Fruit fly (Drosophila melanogaster): ENCODE measurements around the gene Gr22a.

Gene Gr22a

DNA sequence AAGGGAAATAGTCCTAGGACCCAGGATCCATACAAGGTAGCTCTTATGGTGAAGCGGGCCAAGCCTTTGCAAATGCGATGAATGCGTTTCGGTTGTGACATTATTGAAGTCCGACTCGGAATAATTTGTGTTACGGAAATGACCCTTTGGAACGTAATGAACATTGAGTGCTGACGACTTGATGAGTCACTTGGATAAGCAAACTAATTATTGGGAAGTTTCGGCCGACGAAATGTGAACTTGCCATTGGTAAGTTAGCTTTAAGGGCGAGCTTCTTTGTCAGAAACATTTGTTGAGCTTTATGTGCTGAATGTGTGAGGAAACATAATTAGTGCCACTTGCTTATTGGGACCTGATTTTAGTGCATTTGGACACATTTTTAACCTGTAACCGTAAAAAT lies at the start of gene Gr22a:
TSS of gene Gr22a (minus strand) at position 101 of the 400 bp plus-strand sequence.
- TF ChIP-seq Hr96 (GFP tag; optimal IDR thresholded peaks at IDR 0.05) (no peak), ovo (GFP tag; optimal IDR thresholded peaks at IDR 0.05) (no peak), CG5204 (GFP tag; optimal IDR thresholded peaks at IDR 0.05) (no peak), CG12768 (GFP tag; optimal IDR thresholded peaks at IDR 0.05) (no peak), cic (GFP tag; optimal IDR thresholded peaks at IDR 0.05) (no peak), Clk (GFP tag; optimal IDR thresholded peaks at IDR 0.05) (no peak), Crg-1 (GFP tag; optimal IDR thresholded peaks at IDR 0.05) (no peak), cnc (optimal IDR thresholded peaks at IDR 0.05) (no peak), CG11617 (GFP tag; optimal IDR thresholded peaks at IDR 0.05) (no peak), CG7045 (GFP tag; optimal IDR thresholded peaks at IDR 0.05) (no peak), pad (GFP tag; optimal IDR thresholded peaks at IDR 0.05) (no peak), tj (GFP tag; optimal IDR thresholded peaks at IDR 0.05) (no peak), CG7101 (tag; optimal IDR thresholded peaks at IDR 0.05) (no peak), Mnt (GFP tag; optimal IDR thresholded peaks at IDR 0.05) (no peak), CG33017 (tag; optimal IDR thresholded peaks at IDR 0.05) (no peak), toe (GFP tag; optimal IDR thresholded peaks at IDR 0.05) (no peak), kay (GFP tag; ENCODE audit: borderline replicate concordance) (no peak), bab1 (GFP tag; optimal IDR thresholded peaks at IDR 0.05) (no peak)

- TF ChIP-seq Crg-1 (GFP tag; optimal IDR thresholded peaks at IDR 0.05) (no peak), Clk (GFP tag; optimal IDR thresholded peaks at IDR 0.05) (no peak), Mnt (GFP tag; optimal IDR thresholded peaks at IDR 0.05) (no peak), tj (GFP tag; optimal IDR thresholded peaks at IDR 0.05) (no peak), CG1620 (GFP tag; optimal IDR thresholded peaks at IDR 0.05) (no peak), Hr96 (GFP tag; optimal IDR thresholded peaks at IDR 0.05) (no peak)
Measured at dm6 chr2L:1839019-1839418, 44.3 kb upstream of the Gr22a start.

- no peak for TF ChIP-seq toe (GFP tag; optimal IDR thresholded peaks at IDR 0.05)
- no peak for TF ChIP-seq Clk (GFP tag; optimal IDR thresholded peaks at IDR 0.05)
- TF ChIP-seq CG7045 (GFP tag; optimal IDR thresholded peaks at IDR 0.05) = no peak
- TF ChIP-seq Mnt (GFP tag; optimal IDR thresholded peaks at IDR 0.05) = no peak
- TF ChIP-seq Crg-1 (GFP tag; optimal IDR thresholded peaks at IDR 0.05) = no peak
- no peak for TF ChIP-seq CG11617 (GFP tag; optimal IDR thresholded peaks at IDR 0.05)
- TF ChIP-seq cic (GFP tag; optimal IDR thresholded peaks at IDR 0.05) = no peak
- TF ChIP-seq kay (GFP tag; ENCODE audit: borderline replicate concordance) = no peak
- TF ChIP-seq cnc (optimal IDR thresholded peaks at IDR 0.05) = no peak
Measured at dm6 chr2L:1837717-1838368, 43.1 kb upstream of the Gr22a start.

dm6 chr2L:1836238-1836637 lies 41.5 kb upstream of the Gr22a start, which contains the start of gene wry:
wry (plus strand) TSS chr2L:1836538.
- no peak for TF ChIP-seq Hr96 (GFP tag; optimal IDR thresholded peaks at IDR 0.05)
- no peak for TF ChIP-seq CG5204 (GFP tag; optimal IDR thresholded peaks at IDR 0.05)
- no peak for TF ChIP-seq CG14711 (tag; optimal IDR thresholded peaks at IDR 0.05)
- no peak for TF ChIP-seq cnc (optimal IDR thresholded peaks at IDR 0.05)
- no peak for TF ChIP-seq kay (GFP tag; ENCODE audit: borderline replicate concordance)
- TF ChIP-seq Crg-1 (GFP tag; optimal IDR thresholded peaks at IDR 0.05) = no peak
- TF ChIP-seq cic (GFP tag; optimal IDR thresholded peaks at IDR 0.05) = no peak
- no peak for TF ChIP-seq toe (GFP tag; optimal IDR thresholded peaks at IDR 0.05)
- TF ChIP-seq Mnt (GFP tag; optimal IDR thresholded peaks at IDR 0.05) = no peak

- TF ChIP-seq CG33017 (tag; optimal IDR thresholded peaks at IDR 0.05) = no peak
- no peak for TF ChIP-seq ovo (GFP tag; optimal IDR thresholded peaks at IDR 0.05)
- no peak for TF ChIP-seq toe (GFP tag; optimal IDR thresholded peaks at IDR 0.05)
- TF ChIP-seq CG11617 (GFP tag; optimal IDR thresholded peaks at IDR 0.05) = no peak
- TF ChIP-seq pad (GFP tag; optimal IDR thresholded peaks at IDR 0.05) = no peak
- TF ChIP-seq tj (GFP tag; optimal IDR thresholded peaks at IDR 0.05) = no peak
- no peak for TF ChIP-seq Crg-1 (GFP tag; optimal IDR thresholded peaks at IDR 0.05)
- TF ChIP-seq Mnt (GFP tag; optimal IDR thresholded peaks at IDR 0.05) = no peak
- TF ChIP-seq CG1620 (GFP tag; optimal IDR thresholded peaks at IDR 0.05) = no peak
- TF ChIP-seq CG5204 (GFP tag; optimal IDR thresholded peaks at IDR 0.05) = no peak
- no peak for TF ChIP-seq CG7045 (GFP tag; optimal IDR thresholded peaks at IDR 0.05)
- no peak for TF ChIP-seq CG12768 (GFP tag; optimal IDR thresholded peaks at IDR 0.05)
- no peak for TF ChIP-seq Clk (GFP tag; optimal IDR thresholded peaks at IDR 0.05)
- TF ChIP-seq kay (GFP tag; ENCODE audit: borderline replicate concordance) = no peak
- no peak for TF ChIP-seq bab1 (GFP tag; optimal IDR thresholded peaks at IDR 0.05)
- no peak for TF ChIP-seq cic (GFP tag; optimal IDR thresholded peaks at IDR 0.05)
- no peak for TF ChIP-seq CG7101 (tag; optimal IDR thresholded peaks at IDR 0.05)
- TF ChIP-seq cnc (optimal IDR thresholded peaks at IDR 0.05) = no peak
Measured at dm6 chr2L:1832465-1832864, 37.7 kb upstream of the Gr22a start, which contains the start of gene c-cup. c-cup (minus strand) TSS chr2L:1832565.

- no peak for TF ChIP-seq Mnt (GFP tag; optimal IDR thresholded peaks at IDR 0.05)
- TF ChIP-seq bab1 (GFP tag; optimal IDR thresholded peaks at IDR 0.05) = no peak
- TF ChIP-seq tj (GFP tag; optimal IDR thresholded peaks at IDR 0.05) = no peak
- TF ChIP-seq CG14711 (tag; optimal IDR thresholded peaks at IDR 0.05) = no peak
- no peak for TF ChIP-seq ovo (GFP tag; optimal IDR thresholded peaks at IDR 0.05)
- no peak for TF ChIP-seq CG1620 (GFP tag; optimal IDR thresholded peaks at IDR 0.05)
- TF ChIP-seq CG7101 (tag; optimal IDR thresholded peaks at IDR 0.05) = no peak
- TF ChIP-seq CG12768 (GFP tag; optimal IDR thresholded peaks at IDR 0.05) = no peak
- no peak for TF ChIP-seq cnc (optimal IDR thresholded peaks at IDR 0.05)
Measured at dm6 chr2L:1828282-1828681, 33.6 kb upstream of the Gr22a start.

DNA sequence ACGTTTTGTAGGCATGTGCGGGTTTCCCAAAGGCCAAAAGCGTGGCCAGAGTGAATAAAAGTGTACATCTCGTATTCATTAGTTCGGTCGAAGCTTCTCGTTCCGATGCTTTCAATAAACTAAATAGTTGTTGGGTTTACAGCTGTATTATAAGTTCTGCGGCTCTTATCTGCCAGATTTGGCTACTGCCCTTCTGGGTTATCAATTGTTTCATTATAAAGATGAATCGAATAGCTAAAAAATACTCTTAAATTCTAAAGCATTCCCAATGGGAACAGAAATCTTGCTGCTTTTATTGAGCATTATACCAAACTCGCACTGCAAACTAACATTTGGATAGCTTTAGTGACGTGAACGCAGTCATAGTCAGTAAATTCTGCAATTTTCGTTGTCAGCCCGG lies 31.7 kb upstream of the Gr22a start, which contains the start of gene CG31664:
TSS of gene CG31664 (minus strand) at position 101 of the 400 bp plus-strand sequence.
- TF ChIP-seq CG5204 (GFP tag; optimal IDR thresholded peaks at IDR 0.05) (no peak), toe (GFP tag; optimal IDR thresholded peaks at IDR 0.05) (no peak)
